Worm (Caenorhabditis elegans) whole organism, young adult: ENCODE results near the gene Y81B9A.2.

ENCODE experiments used
- B0019.2 ChIP-seq: fragments of 200-800 bp; sonication (Bioruptor generic); conservative IDR thresholded peaks from 2 replicates; pipeline ENCODE4 v1.3.6; 2022; ENCODE audit warnings: missing genetic modification reagents, missing genetic modification characterization, missing compliant biosample characterization
- dpl-1 ChIP-seq: fragments of 150-350 bp; optimal IDR thresholded peaks from 2 replicates; lab custom pipeline; 2014; ENCODE audit warnings: missing biosample characterization, missing genetic modification reagents, missing genetic modification characterization
- sdz-38 ChIP-seq: sonication (generic microtip); optimal IDR thresholded peaks from 2 replicates; lab custom pipeline; 2016; ENCODE audit warnings: missing genotype, missing genetic modification characterization, missing compliant biosample characterization
- tbx-9 ChIP-seq: sonication (generic microtip); optimal IDR thresholded peaks from 2 replicates; lab custom pipeline; 2016; ENCODE audit warnings: borderline replicate concordance, missing genetic modification characterization, inconsistent platforms, missing compliant biosample characterization
- unc-62 ChIP-seq: fragments of 150-350 bp; optimal IDR thresholded peaks from 2 replicates; lab custom pipeline; 2014; ENCODE audit warnings: missing biosample characterization, missing genetic modification reagents, missing genetic modification characterization

DNA sequence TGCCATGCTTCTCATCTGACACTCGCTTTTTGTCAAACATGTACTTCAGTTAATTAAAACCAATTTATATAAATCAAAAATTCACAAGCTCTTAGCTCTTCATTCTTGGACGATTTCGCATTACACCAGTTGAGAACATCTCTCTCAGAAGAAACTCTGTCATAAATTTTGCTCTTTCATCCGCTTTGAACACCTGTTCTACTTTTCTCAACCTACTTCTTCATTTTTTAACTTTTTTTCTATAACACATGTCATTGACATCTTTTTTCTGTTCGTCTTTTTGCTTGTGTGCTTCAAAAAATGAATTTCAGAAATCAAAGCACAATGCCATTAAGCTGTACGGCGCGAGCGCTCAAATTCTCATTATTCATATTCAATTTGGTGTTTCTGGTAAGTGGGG lies 21.1 kb upstream of the Y81B9A.2 start, which contains the start of gene tsp-11:
- no peak for TF ChIP-seq tbx-9
- no peak for TF ChIP-seq unc-62
- no peak for TF ChIP-seq sdz-38 (tag; lab: Kevin White, UChicago)
- TF ChIP-seq B0019.2 (GFP tag; lab: Robert Waterston, UW) = no peak
- no peak for TF ChIP-seq dpl-1 (GFP tag; lab: Kevin White, UChicago)
